Fruit fly (Drosophila melanogaster) Kc167 (cell line): ENCODE results near the gene Vps45.

Source experiments
- Myc ChIP-seq: fragments of >200 bp; optimal IDR thresholded peaks from 2 replicates; lab custom pipeline; 2017; ENCODE audit warnings: missing external identifiers
- Sin3A ChIP-seq: fragments of >200 bp; optimal IDR thresholded peaks from 2 replicates; lab custom pipeline; 2018; ENCODE audit warnings: missing external identifiers
- h ChIP-seq: fragments of >200 bp; optimal IDR thresholded peaks from 3 replicates; lab custom pipeline; 2018; ENCODE audit warnings: missing external identifiers
- insv ChIP-seq: fragments of >200 bp; optimal IDR thresholded peaks from 3 replicates; lab custom pipeline; 2018; ENCODE audit warnings: missing external identifiers
- psq ChIP-seq: fragments of >200 bp; optimal IDR thresholded peaks from 2 replicates; lab custom pipeline; 2017; ENCODE audit warnings: missing external identifiers
- ttk ChIP-seq: sonication (Bioruptor generic); optimal IDR thresholded peaks from 2 replicates; lab custom pipeline; 2017; ENCODE audit warnings: missing external identifiers

Vps45 gene

dm6 chr3R:9604445-9605020 is 40.8 kb downstream of the Vps45 start:
- no peak for TF ChIP-seq ttk (lab: Kevin White, UChicago)

dm6 chr3R:9605084-9605483 is 41.4 kb downstream of the Vps45 start:
- TF ChIP-seq Sin3A (lab: Kevin White, UChicago) = no peak
- no peak for TF ChIP-seq h (lab: Kevin White, UChicago)
- no peak for TF ChIP-seq psq (lab: Kevin White, UChicago)
- no peak for TF ChIP-seq Myc
- TF ChIP-seq insv = no peak
- no peak for TF ChIP-seq ttk (lab: Kevin White, UChicago)

- TF ChIP-seq psq (lab: Kevin White, UChicago) = no peak
- TF ChIP-seq Myc = no peak
- TF ChIP-seq ttk (lab: Kevin White, UChicago) = no peak
- TF ChIP-seq h (lab: Kevin White, UChicago) = no peak
- no peak for TF ChIP-seq insv
- no peak for TF ChIP-seq Sin3A (lab: Kevin White, UChicago)
These were observed 43.4 kb downstream of the Vps45 start for dm6 chr3R:9606913-9607804.

- no peak for TF ChIP-seq Myc
- TF ChIP-seq insv = no peak
- no peak for TF ChIP-seq psq (lab: Kevin White, UChicago)
- no peak for TF ChIP-seq h (lab: Kevin White, UChicago)
These were observed 44.5 kb downstream of the Vps45 start for dm6 chr3R:9608206-9608605.

- TF ChIP-seq h (lab: Kevin White, UChicago) = no peak
- TF ChIP-seq insv = no peak
- TF ChIP-seq ttk (lab: Kevin White, UChicago) = no peak
These were observed 48.5 kb downstream of the Vps45 start for dm6 chr3R:9612217-9612616.

- TF ChIP-seq Myc (no peak), Sin3A (lab: Kevin White, UChicago) (no peak), insv (no peak), h (lab: Kevin White, UChicago) (no peak), ttk (lab: Kevin White, UChicago) (no peak), psq (lab: Kevin White, UChicago) (no peak)
These were observed 49.4 kb downstream of the Vps45 start for dm6 chr3R:9613124-9613523.
